Worm (Caenorhabditis elegans) whole organism, L1 larva: ENCODE data around the gene tsfm-1.

ENCODE experiments used
- C04F5.9 ChIP-seq: sonication (generic microtip); optimal IDR thresholded peaks from 2 replicates; lab custom pipeline; 2016; ENCODE audit warnings: missing genetic modification characterization, missing compliant biosample characterization
- Y116A8C.19 ChIP-seq: sonication (generic microtip); optimal IDR thresholded peaks from 2 replicates; lab custom pipeline; 2016; ENCODE audit warnings: missing compliant biosample characterization, missing genetic modification characterization, borderline replicate concordance
- aha-1 ChIP-seq: fragments of 150-350 bp; optimal IDR thresholded peaks from 2 replicates; lab custom pipeline; 2014; ENCODE audit warnings: missing biosample characterization, missing genetic modification characterization
- aly-2 ChIP-seq: fragments of 150-350 bp; optimal IDR thresholded peaks from 2 replicates; lab custom pipeline; 2014; ENCODE audit warnings: missing biosample characterization, missing genetic modification characterization
- blmp-1 ChIP-seq: fragments of 150-350 bp; optimal IDR thresholded peaks from 2 replicates; lab custom pipeline; 2014; ENCODE audit warnings: missing biosample characterization, missing genetic modification characterization
- ceh-63 ChIP-seq: fragments of 200-800 bp; sonication (Bioruptor generic); optimal IDR thresholded peaks from 2 replicates; lab custom pipeline; 2018; ENCODE audit warnings: mild to moderate bottlenecking, missing genetic modification characterization, missing compliant biosample characterization
- dsc-1 ChIP-seq: sonication (generic microtip); optimal IDR thresholded peaks from 2 replicates; lab custom pipeline; 2016; ENCODE audit warnings: mild to moderate bottlenecking, missing genetic modification characterization, missing compliant biosample characterization
- efl-1 ChIP-seq, 4 experiments: fragments of 150-350 bp; optimal IDR thresholded peaks in 3 of 4; peaks in 1 of 4; 1 replicate in 1 of 4; 2 replicates in 3 of 4; lab custom pipeline; 2014; ENCODE audit warnings: missing biosample characterization in 2 of 4, missing genetic modification characterization in 2 of 4, missing genetic modification reagents in 2 of 4
- elt-2 ChIP-seq: sonication (generic microtip); optimal IDR thresholded peaks from 2 replicates; lab custom pipeline; 2016; ENCODE audit warnings: missing genetic modification characterization, mild to moderate bottlenecking, inconsistent platforms, missing compliant biosample characterization, missing genetic modification reagents
- ets-5 ChIP-seq: fragments of 200-800 bp; sonication (Bioruptor generic); IDR thresholded peaks from 2 replicates; pipeline ENCODE4 v1.3.6; 2022; ENCODE audit warnings: missing genetic modification characterization, missing compliant biosample characterization
- fkh-8 ChIP-seq: sonication (generic microtip); optimal IDR thresholded peaks from 2 replicates; lab custom pipeline; 2016; ENCODE audit warnings: mild to moderate bottlenecking, missing genetic modification characterization, missing compliant biosample characterization
- hpl-2 ChIP-seq: fragments of 150-350 bp; optimal IDR thresholded peaks from 2 replicates; lab custom pipeline; 2014; ENCODE audit warnings: missing biosample characterization, missing genetic modification reagents, missing genetic modification characterization
- lin-15B ChIP-seq: fragments of 150-350 bp; sonication (generic microtip); optimal IDR thresholded peaks from 3 replicates; lab custom pipeline; 2014; ENCODE audit warnings: missing biosample characterization, missing genetic modification characterization
- lin-35 ChIP-seq, 2 experiments: fragments of 150-350 bp; optimal IDR thresholded peaks; 2 replicates each; lab custom pipeline; 2014; ENCODE audit warnings: missing biosample characterization in 2 of 2, missing genetic modification characterization in 2 of 2, missing genetic modification reagents in 2 of 2
- mdl-1 ChIP-seq, 2 experiments: fragments of 150-350 bp; optimal IDR thresholded peaks; 2 replicates each; lab custom pipeline; 2014 to 2017; ENCODE audit warnings: missing biosample characterization in 2 of 2, missing genetic modification characterization in 2 of 2, inconsistent platforms in 1 of 2
- mep-1 ChIP-seq: fragments of 150-350 bp; optimal IDR thresholded peaks from 2 replicates; lab custom pipeline; 2014; ENCODE audit warnings: missing biosample characterization, missing genetic modification characterization
- nhr-12 ChIP-seq: sonication (generic microtip); optimal IDR thresholded peaks from 2 replicates; lab custom pipeline; 2017; ENCODE audit warnings: missing biosample characterization, missing genetic modification characterization
- nhr-237 ChIP-seq: fragments of 150-350 bp; optimal IDR thresholded peaks from 2 replicates; lab custom pipeline; 2014; ENCODE audit warnings: missing biosample characterization, missing genetic modification characterization
- nhr-28 ChIP-seq: fragments of 150-350 bp; optimal IDR thresholded peaks from 2 replicates; lab custom pipeline; 2014; ENCODE audit warnings: missing biosample characterization, missing genetic modification characterization
- nhr-47 ChIP-seq: sonication (generic microtip); optimal IDR thresholded peaks from 2 replicates; lab custom pipeline; 2016; ENCODE audit warnings: mild to moderate bottlenecking, missing genetic modification characterization, moderate library complexity, missing compliant biosample characterization
- nhr-71 ChIP-seq: sonication (generic microtip); optimal IDR thresholded peaks from 2 replicates; lab custom pipeline; 2016; ENCODE audit warnings: mild to moderate bottlenecking, missing genetic modification characterization, moderate library complexity, missing compliant biosample characterization
- nhr-77 ChIP-seq: fragments of 150-350 bp; optimal IDR thresholded peaks from 2 replicates; lab custom pipeline; 2014; ENCODE audit warnings: missing biosample characterization, missing genetic modification characterization
- nhr-85 ChIP-seq: sonication (generic microtip); peaks from one replicate; lab custom pipeline; 2016; ENCODE audit warnings: missing genetic modification characterization, inconsistent platforms, missing compliant biosample characterization
- pag-3 ChIP-seq: sonication (generic microtip); optimal IDR thresholded peaks from 2 replicates; lab custom pipeline; 2017; ENCODE audit warnings: missing genetic modification characterization, mild to moderate bottlenecking, missing compliant biosample characterization, antibody characterized with exemption, borderline replicate concordance; ENCODE audit not compliant: insufficient read depth
- pax-3 ChIP-seq: fragments of 200-800 bp; sonication (Bioruptor generic); optimal IDR thresholded peaks from 2 replicates; lab custom pipeline; 2018; ENCODE audit warnings: mild to moderate bottlenecking, missing genetic modification characterization, moderate library complexity, missing compliant biosample characterization
- rnt-1 ChIP-seq: sonication (generic microtip); optimal IDR thresholded peaks from 2 replicates; lab custom pipeline; 2016; ENCODE audit warnings: mild to moderate bottlenecking, missing genetic modification characterization, moderate library complexity, missing compliant biosample characterization
- skn-1 ChIP-seq: fragments of 150-350 bp; optimal IDR thresholded peaks from 2 replicates; lab custom pipeline; 2014; ENCODE audit warnings: missing biosample characterization, missing genetic modification characterization
- tlp-1 ChIP-seq: fragments of 150-350 bp; optimal IDR thresholded peaks from 2 replicates; lab custom pipeline; 2014; ENCODE audit warnings: missing biosample characterization, missing genetic modification characterization
- zip-4 ChIP-seq: fragments of 200-800 bp; sonication (Bioruptor generic); optimal IDR thresholded peaks from 2 replicates; lab custom pipeline; 2018; ENCODE audit warnings: mild to moderate bottlenecking, missing genetic modification characterization, moderate library complexity, missing compliant biosample characterization

tsfm-1 gene

DNA sequence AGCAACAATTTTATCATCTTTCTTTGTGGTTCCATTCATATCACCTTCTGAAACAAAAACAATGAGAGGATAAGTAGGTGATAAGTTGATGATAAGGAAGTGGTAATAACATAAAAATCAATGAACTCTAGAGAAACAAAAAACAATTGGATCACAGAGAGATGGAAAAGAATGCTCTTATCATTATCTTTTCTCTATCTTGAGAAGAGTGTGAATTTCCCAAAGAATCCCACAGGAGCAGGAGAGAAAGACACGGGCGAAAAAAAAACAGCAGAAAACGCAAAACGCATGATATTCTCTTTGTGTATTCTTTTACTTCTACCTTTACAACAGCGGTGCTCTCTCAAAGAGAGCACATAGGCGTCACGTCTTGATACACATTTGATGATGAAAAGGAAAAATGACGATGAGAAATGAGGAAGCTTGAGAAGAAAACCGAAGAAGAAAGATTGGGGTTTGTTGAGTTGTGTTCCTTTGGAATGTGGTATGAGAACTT lies 2.0 kb downstream of the tsfm-1 start, which contains the start of gene twk-24 (continued):
- TF ChIP-seq rnt-1 (tag; lab: Kevin White, UChicago) = peak; percentile 51
- no peak for TF ChIP-seq mdl-1 (tag; optimal IDR thresholded peaks at IDR 0.05; lab: Kevin White, UChicago)
- TF ChIP-seq ets-5 = no peak
- no peak for TF ChIP-seq nhr-28

DNA sequence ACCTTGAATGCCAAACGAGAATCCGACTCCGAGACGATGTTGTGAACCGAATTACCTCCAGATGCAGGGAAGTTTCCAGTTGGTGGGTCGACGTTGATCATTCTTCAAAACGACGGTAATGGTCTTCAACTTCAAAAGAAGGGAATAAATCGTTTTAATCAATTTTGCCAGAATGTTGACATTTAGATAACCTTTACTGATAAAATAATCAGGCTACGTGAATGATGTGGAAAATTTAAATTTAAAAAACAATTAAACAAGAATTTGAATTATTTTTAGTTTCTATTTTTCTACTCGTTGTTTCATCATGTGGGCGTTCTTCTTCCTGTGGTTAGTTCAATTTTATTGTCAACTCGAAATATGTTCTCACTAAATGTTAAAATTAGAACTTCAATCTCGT lies 7.6 kb downstream of the tsfm-1 start, which contains the start of gene ssp-35:
ssp-35 (minus strand) TSS at position 101 of the 400 bp plus-strand sequence.
- no peak for TF ChIP-seq efl-1 (optimal IDR thresholded peaks at IDR 0.05; lab: Kevin White, UChicago)
- TF ChIP-seq efl-1 (GFP tag; optimal IDR thresholded peaks at IDR 0.05 in 1 of 2; lab: Kevin White, UChicago) = peak in 1 of 2 experiments; percentile 48
- no peak for TF ChIP-seq pag-3 (tag; lab: Kevin White, UChicago)

DNA sequence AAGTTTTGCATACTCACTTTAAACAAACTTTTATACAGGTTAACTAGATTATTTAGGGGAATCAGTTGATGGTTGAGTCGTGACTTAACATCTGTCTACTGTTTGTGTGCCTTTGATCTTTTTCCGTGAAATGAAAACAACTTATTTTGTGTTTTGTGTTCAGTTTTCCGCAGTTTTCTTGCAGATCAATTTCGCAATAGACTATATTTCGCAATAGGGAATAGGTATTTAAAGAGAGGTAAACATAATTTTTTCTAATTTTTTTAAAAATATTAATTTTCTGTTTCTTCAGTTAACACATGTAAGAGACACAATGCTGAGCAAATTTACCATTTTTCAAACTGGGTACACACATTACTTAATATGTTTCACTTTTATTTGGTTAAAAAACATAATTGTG lies 10.0 kb downstream of the tsfm-1 start, which contains the start of gene tbb-6:
tbb-6 (plus strand) TSS at position 155 of the 400 bp plus-strand sequence.
- no peak for TF ChIP-seq tlp-1 (tag; lab: Kevin White, UChicago)
- TF ChIP-seq blmp-1 (tag; lab: Kevin White, UChicago) = no peak
- TF ChIP-seq efl-1 (optimal IDR thresholded peaks at IDR 0.05; lab: Kevin White, UChicago) = no peak
- TF ChIP-seq efl-1 (GFP tag; optimal IDR thresholded peaks at IDR 0.05 in 1 of 2; lab: Kevin White, UChicago) = peak in 1 of 2 experiments; percentile 4
- TF ChIP-seq ceh-63 = no peak
- TF ChIP-seq aly-2 = no peak
- TF ChIP-seq lin-15B = no peak
- no peak for TF ChIP-seq nhr-28
- peak; percentile 48 for TF ChIP-seq skn-1 (tag; lab: Kevin White, UChicago)
- no peak for TF ChIP-seq Y116A8C.19 (tag; lab: Kevin White, UChicago)
- no peak for TF ChIP-seq dsc-1 (tag; lab: Kevin White, UChicago)
- no peak for TF ChIP-seq nhr-12 (tag; lab: Kevin White, UChicago)
- no peak for TF ChIP-seq elt-2 (tag; lab: Kevin White, UChicago)
- peak; percentile 75 for TF ChIP-seq zip-4
- no peak for TF ChIP-seq pax-3 (tag; lab: Kevin White, UChicago)
- TF ChIP-seq mdl-1 (tag; optimal IDR thresholded peaks at IDR 0.05; lab: Kevin White, UChicago) = no peak
- peak; percentile 46 for TF ChIP-seq nhr-71 (tag; lab: Kevin White, UChicago)
- TF ChIP-seq fkh-8 (tag; lab: Kevin White, UChicago) = no peak
- no peak for TF ChIP-seq hpl-2 (GFP tag; lab: Kevin White, UChicago)
- TF ChIP-seq lin-35 (GFP tag; optimal IDR thresholded peaks at IDR 0.05; lab: Kevin White, UChicago) = no peak
- TF ChIP-seq, all 84 proteins: peak for 4

DNA sequence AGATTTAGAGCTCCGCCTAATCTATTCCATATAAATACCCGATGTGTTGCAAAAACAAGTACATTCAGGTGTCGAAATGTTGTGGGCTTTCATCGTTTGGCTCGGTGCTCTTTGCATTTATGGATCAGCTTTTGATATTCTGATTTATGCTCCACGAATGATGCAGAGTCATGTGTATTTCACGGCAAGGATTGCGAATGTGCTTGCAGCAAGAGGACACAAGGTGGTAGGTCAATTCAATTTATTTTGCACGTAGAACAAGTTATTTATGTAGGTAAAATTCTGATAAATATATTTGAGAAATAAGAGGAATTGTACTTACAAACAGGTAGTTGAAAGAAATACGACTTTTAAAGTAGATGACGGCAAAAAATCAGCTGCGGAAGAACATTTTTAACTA lies 12.4 kb downstream of the tsfm-1 start, which contains the start of gene ugt-56:
ugt-56 (plus strand) TSS at position 61 of the 400 bp plus-strand sequence.
- TF ChIP-seq dsc-1 (tag; lab: Kevin White, UChicago) (peak; percentile 40), hpl-2 (GFP tag; lab: Kevin White, UChicago) (no peak), fkh-8 (tag; lab: Kevin White, UChicago) (peak; percentile 13), pax-3 (tag; lab: Kevin White, UChicago) (peak; percentile 28)

DNA sequence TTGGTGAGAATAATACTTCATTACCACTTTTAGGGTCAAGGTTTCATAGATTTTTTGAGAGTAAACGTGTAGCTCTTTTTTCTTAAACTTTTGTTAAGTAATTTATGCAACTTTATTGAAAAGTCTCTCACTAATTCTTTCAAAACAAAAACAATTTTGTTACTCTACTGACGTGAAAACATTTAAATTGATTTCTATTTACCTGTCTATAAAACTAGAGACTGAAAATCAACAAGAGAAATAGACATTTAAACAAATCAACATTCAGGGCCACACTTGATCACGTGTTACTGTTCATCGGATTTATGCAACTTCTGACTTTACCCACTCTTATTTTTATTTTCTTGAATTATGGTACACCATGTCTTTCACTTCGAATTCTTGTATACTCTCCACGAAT lies 15.0 kb downstream of the tsfm-1 start, which contains the start of gene ugt-55:
ugt-55 (plus strand) TSS at position 301 of the 400 bp plus-strand sequence.
- TF ChIP-seq nhr-85 (tag; lab: Kevin White, UChicago) = peak; percentile 45
- TF ChIP-seq lin-35 (GFP tag; optimal IDR thresholded peaks at IDR 0.05; lab: Kevin White, UChicago) = no peak

DNA sequence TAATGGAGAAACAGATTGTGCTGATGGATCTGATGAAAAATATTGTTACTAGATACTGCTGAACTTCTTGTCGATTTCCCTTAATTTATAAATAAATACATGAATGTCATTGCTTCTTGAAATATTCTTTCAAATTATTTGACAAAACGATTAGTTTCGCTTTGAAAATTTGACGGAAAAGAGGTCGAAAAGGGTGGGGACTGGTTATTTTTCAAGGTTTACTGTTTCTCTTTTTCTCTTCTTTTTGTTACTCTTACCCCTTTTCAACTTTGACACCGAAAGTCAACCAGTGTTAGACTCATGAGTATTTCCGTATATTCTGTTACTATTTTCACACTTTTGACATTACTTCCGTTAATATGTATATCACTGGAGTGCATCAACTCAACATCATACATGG lies 16.0 kb downstream of the tsfm-1 start, which contains the start of gene T04H1.12:
T04H1.12 (plus strand) TSS at position 301 of the 400 bp plus-strand sequence.
- no peak for TF ChIP-seq nhr-77 (tag; lab: Kevin White, UChicago)

DNA sequence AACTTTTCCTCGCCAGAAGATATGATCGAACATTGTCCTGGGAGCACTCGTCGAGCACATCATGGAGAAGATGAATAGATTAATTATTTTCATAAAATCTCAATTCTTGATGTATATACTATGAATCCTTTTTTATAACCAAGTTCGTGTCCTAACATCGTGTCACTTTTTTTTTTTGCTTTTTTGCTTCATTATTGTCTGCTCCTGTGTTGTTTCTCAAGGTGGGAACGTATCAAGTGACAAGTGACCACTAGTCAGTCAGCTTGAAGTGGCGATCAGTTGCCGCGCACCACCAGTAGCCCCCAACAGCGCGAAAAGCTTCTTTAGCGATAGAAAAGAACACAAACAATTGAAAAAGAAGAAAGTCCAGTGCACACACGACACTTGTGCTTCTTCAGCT lies 19.1 kb downstream of the tsfm-1 start, which contains the start of gene lrx-1:
lrx-1 (plus strand) TSS at position 301 of the 400 bp plus-strand sequence.
- TF ChIP-seq nhr-237 (tag; lab: Kevin White, UChicago) (no peak), aha-1 (tag; lab: Kevin White, UChicago) (no peak), lin-15B (no peak), nhr-47 (tag; lab: Kevin White, UChicago) (no peak), rnt-1 (tag; lab: Kevin White, UChicago) (no peak), mep-1 (tag; lab: Kevin White, UChicago) (no peak), C04F5.9 (tag; lab: Kevin White, UChicago) (no peak)
